Worm (Caenorhabditis elegans): ENCODE results near the gene tbx-35.

tbx-35 gene

DNA sequence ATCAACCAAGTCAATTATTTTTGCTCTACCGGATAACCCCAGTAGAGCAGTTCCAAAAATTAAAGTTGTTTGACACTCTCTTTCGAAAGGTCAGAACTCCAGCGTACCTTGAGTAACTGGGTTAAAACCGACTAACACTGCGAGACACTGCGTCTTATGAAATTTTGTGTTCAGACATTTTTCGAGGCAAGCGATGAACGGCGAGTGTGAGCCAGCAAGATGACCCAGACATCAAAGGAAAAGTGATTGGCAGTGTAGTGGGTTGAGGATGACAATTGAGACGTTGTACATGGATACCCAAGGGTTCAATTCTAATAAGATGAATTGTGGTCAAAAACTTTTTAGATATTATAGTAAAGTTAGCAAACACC, 18.9 kb upstream of the tbx-35 start (continued):
- peak; percentile 31 for TF ChIP-seq lin-13 (GFP tag; optimal IDR thresholded peaks at IDR 0.05)
- TF ChIP-seq nhr-85 (tag) = peak; percentile 66
- peak; percentile 79 for TF ChIP-seq nhr-71 (tag; optimal IDR thresholded peaks at IDR 0.05)
- no peak for TF ChIP-seq nhr-12 (tag; optimal IDR thresholded peaks at IDR 0.05)
- no peak for TF ChIP-seq ztf-11 (tag; optimal IDR thresholded peaks at IDR 0.05)
- peak in 1 of 3 experiments; percentile 29 for TF ChIP-seq ceh-82 (tag; optimal IDR thresholded peaks at IDR 0.05)
- no peak for TF ChIP-seq lir-3 (tag; optimal IDR thresholded peaks at IDR 0.05; ENCODE audit: poor library complexity)
- TF ChIP-seq unc-98 (GFP tag; IDR thresholded peaks at IDR 0.05) = no peak
- peak; percentile 15 to 59 for TF ChIP-seq lin-35 (GFP tag; optimal IDR thresholded peaks at IDR 0.05)
- no peak for TF ChIP-seq tlp-1 (tag; optimal IDR thresholded peaks at IDR 0.05)
- no peak for TF ChIP-seq Y116A8C.19 (tag; optimal IDR thresholded peaks at IDR 0.05; ENCODE audit: borderline replicate concordance)
- peak; percentile 91 for TF ChIP-seq rnt-1 (tag; optimal IDR thresholded peaks at IDR 0.05)
- TF ChIP-seq nhr-84 (tag; optimal IDR thresholded peaks at IDR 0.05) = peak; percentile 40
- TF ChIP-seq xbp-1 (tag; optimal IDR thresholded peaks at IDR 0.05) = peak; percentile 27
- peak; percentile 37 for TF ChIP-seq ztf-4 (tag; optimal IDR thresholded peaks at IDR 0.05)
- no peak for TF ChIP-seq egl-27 (tag; optimal IDR thresholded peaks at IDR 0.05)
- peak; percentile 53 for TF ChIP-seq nhr-47 (tag; optimal IDR thresholded peaks at IDR 0.05)
- no peak for TF ChIP-seq hpl-2 (GFP tag; optimal IDR thresholded peaks at IDR 0.05)
- no peak for TF ChIP-seq zag-1 (tag; optimal IDR thresholded peaks at IDR 0.05)
- peak; percentile 57 for TF ChIP-seq C04F5.9 (tag; optimal IDR thresholded peaks at IDR 0.05)
- TF ChIP-seq elt-2 (tag; optimal IDR thresholded peaks at IDR 0.05) = peak; percentile 77
- no peak for TF ChIP-seq aha-1 (tag; optimal IDR thresholded peaks at IDR 0.05)
- no peak for TF ChIP-seq mep-1 (tag; optimal IDR thresholded peaks at IDR 0.05)
- no peak for TF ChIP-seq egl-13 (tag; optimal IDR thresholded peaks at IDR 0.05)
- peak; percentile 58 for TF ChIP-seq jun-1 (tag; optimal IDR thresholded peaks at IDR 0.05)
- no peak for TF ChIP-seq hlh-17 (GFP tag; optimal IDR thresholded peaks at IDR 0.05; ENCODE audit: borderline replicate concordance)
- TF ChIP-seq lin-39 (tag; optimal IDR thresholded peaks at IDR 0.05) = peak; percentile 70
- no peak for TF ChIP-seq pqm-1 (tag; optimal IDR thresholded peaks at IDR 0.05)
- peak; percentile 97 for TF ChIP-seq ama-1 (optimal IDR thresholded peaks at IDR 0.05)
- peak; percentile 69 for TF ChIP-seq nhr-90 (tag; optimal IDR thresholded peaks at IDR 0.05; ENCODE audit: poor library complexity)
- TF ChIP-seq ceh-8 (GFP tag; optimal IDR thresholded peaks at IDR 0.05) = no peak
- TF ChIP-seq fkh-10 (GFP tag; optimal IDR thresholded peaks at IDR 0.05) = no peak

DNA sequence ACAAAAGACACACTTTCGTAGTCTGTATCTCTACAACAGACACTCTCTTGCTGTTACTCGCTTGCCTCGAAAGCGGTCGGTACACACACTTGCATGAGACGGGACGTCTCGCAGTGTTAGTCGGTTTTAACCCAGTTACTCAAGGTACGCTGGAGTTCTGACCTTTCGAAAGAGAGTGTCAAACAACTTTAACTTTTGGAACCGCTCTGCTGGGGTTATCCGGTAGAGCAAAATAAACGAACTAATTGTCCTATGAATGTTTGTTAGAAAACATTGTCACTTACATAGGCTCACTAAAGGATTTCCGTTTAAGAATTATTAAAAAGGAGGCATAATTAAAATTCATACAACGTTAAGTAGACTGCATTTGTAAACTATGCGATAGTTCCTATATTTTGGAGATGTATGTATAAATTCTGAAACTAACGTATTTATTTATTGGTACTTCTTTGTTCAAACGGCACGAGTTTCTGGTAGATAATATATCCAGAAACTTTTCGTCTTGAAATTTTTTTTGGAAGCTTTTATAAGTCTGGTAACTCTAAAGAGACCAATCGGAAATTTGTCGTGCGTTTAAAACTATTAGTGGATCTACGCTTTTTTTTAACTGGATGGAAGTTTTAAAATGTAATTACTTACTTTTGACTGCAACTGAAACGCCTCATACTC, 18.4 kb upstream of the tbx-35 start:
- TF ChIP-seq vab-15 (tag; optimal IDR thresholded peaks at IDR 0.05) (peak; percentile 87), ztf-4 (tag; optimal IDR thresholded peaks at IDR 0.05) (peak; percentile 99), nhr-19 (GFP tag; conservative IDR thresholded peaks at IDR 0.05) (peak; percentile 99), nhr-28 (tag; optimal IDR thresholded peaks at IDR 0.05) (peak; percentile 69), swsn-7 (tag; optimal IDR thresholded peaks at IDR 0.05) (peak; percentile 100), mab-9 (GFP tag; IDR thresholded peaks at IDR 0.05) (peak; percentile 98), ces-1 (GFP tag; optimal IDR thresholded peaks at IDR 0.05) (peak; percentile 92), C34B4.2 (tag; optimal IDR thresholded peaks at IDR 0.05) (peak; percentile 67), elt-3 (tag; optimal IDR thresholded peaks at IDR 0.05) (peak; percentile 47 to 98 (median 80)), blmp-1 (tag; optimal IDR thresholded peaks at IDR 0.05) (peak; percentile 81), fos-1 (tag; optimal IDR thresholded peaks at IDR 0.05) (peak; percentile 97), lin-15B (tag; optimal IDR thresholded peaks at IDR 0.05) (peak; percentile 60), lsy-2 (tag; optimal IDR thresholded peaks at IDR 0.05) (peak; percentile 96), efl-1 (optimal IDR thresholded peaks at IDR 0.05) (peak; percentile 92 to 93), efl-1 (GFP tag; optimal IDR thresholded peaks at IDR 0.05 in 1 of 2) (peak; percentile 80 to 98), fkh-8 (tag; optimal IDR thresholded peaks at IDR 0.05) (peak; percentile 98), sptf-1 (tag; optimal IDR thresholded peaks at IDR 0.05) (no peak), nhr-20 (tag; optimal IDR thresholded peaks at IDR 0.05) (peak; percentile 100), sup-37 (GFP tag; optimal IDR thresholded peaks at IDR 0.05) (peak; percentile 98), hpl-2 (GFP tag; optimal IDR thresholded peaks at IDR 0.05) (peak; percentile 98), xbp-1 (tag; optimal IDR thresholded peaks at IDR 0.05) (peak; percentile 98), hlh-17 (GFP tag; optimal IDR thresholded peaks at IDR 0.05; ENCODE audit: borderline replicate concordance) (peak; percentile 92), snu-23 (GFP tag; optimal IDR thresholded peaks at IDR 0.05) (peak; percentile 100), zag-1 (tag; optimal IDR thresholded peaks at IDR 0.05) (peak; percentile 95), efl-3 (GFP tag; optimal IDR thresholded peaks at IDR 0.05) (peak; percentile 83), ztf-11 (tag; optimal IDR thresholded peaks at IDR 0.05) (peak in 1 of 2 experiments; percentile 93)
